Worm (Caenorhabditis elegans) whole organism, young adult: ENCODE results near the gene T16G12.3.

Source experiments
- akir-1 ChIP-seq: fragments of 200-800 bp; sonication (Bioruptor generic); optimal IDR thresholded peaks from 2 replicates; lab custom pipeline; 2018; ENCODE audit warnings: mild to moderate bottlenecking, missing genetic modification characterization, moderate library complexity, missing compliant biosample characterization
- ama-1 ChIP-seq, 3 experiments: fragments of 150-350 bp in 1 of 3; sonication (generic microtip) in 2 of 3; optimal IDR thresholded peaks; 2 replicates each; lab custom pipeline; 2014 to 2018; ENCODE audit warnings: missing biosample characterization in 2 of 3, missing genetic modification characterization in 2 of 3, missing genetic modification reagents in 2 of 3
- attf-3 ChIP-seq: fragments of 200-800 bp; sonication (Bioruptor generic); conservative IDR thresholded peaks from 2 replicates; pipeline ENCODE4 v1.3.6; 2022; ENCODE audit warnings: missing genetic modification reagents, missing genetic modification characterization, missing compliant biosample characterization
- fkh-3 ChIP-seq: sonication (generic microtip); optimal IDR thresholded peaks from 2 replicates; lab custom pipeline; 2016; ENCODE audit warnings: mild to moderate bottlenecking, missing genetic modification characterization, missing compliant biosample characterization
- hmg-20 ChIP-seq: fragments of 200-800 bp; sonication (Bioruptor generic); IDR thresholded peaks from 2 replicates; pipeline ENCODE4 v1.3.6; 2022; ENCODE audit warnings: missing genetic modification reagents, missing genetic modification characterization, missing compliant biosample characterization
- mel-28 ChIP-seq: sonication (generic microtip); optimal IDR thresholded peaks from 2 replicates; lab custom pipeline; 2016; ENCODE audit warnings: borderline replicate concordance, mild to moderate bottlenecking, missing genetic modification characterization, missing compliant biosample characterization
- nhr-90 ChIP-seq: sonication (generic microtip); optimal IDR thresholded peaks from 2 replicates; lab custom pipeline; 2016; ENCODE audit warnings: missing genotype, mild to moderate bottlenecking, missing genetic modification characterization, missing compliant biosample characterization
- pha-4 ChIP-seq: fragments of 150-350 bp; sonication (generic microtip); optimal IDR thresholded peaks from 2 replicates; lab custom pipeline; 2014; ENCODE audit warnings: missing biosample characterization, missing genetic modification reagents, missing genetic modification characterization
- snpc-4 ChIP-seq, 5 experiments: fragments of 150-350 bp in 1 of 5; sonication (generic microtip) in 4 of 5; optimal IDR thresholded peaks; 2 replicates each; lab custom pipeline; 2014 to 2018; ENCODE audit warnings: missing genetic modification characterization in 5 of 5, missing biosample characterization in 3 of 5, antibody characterized with exemption in 2 of 5, mild to moderate bottlenecking in 2 of 5, missing compliant biosample characterization in 2 of 5, missing genotype in 2 of 5, moderate library complexity in 2 of 5, missing genetic modification reagents in 1 of 5
- unc-130 ChIP-seq: sonication (generic microtip); optimal IDR thresholded peaks from 2 replicates; lab custom pipeline; 2016; ENCODE audit warnings: missing genetic modification reagents, missing genetic modification characterization, missing compliant biosample characterization
- unc-62 ChIP-seq: fragments of 150-350 bp; optimal IDR thresholded peaks from 2 replicates; lab custom pipeline; 2014; ENCODE audit warnings: missing biosample characterization, missing genetic modification reagents, missing genetic modification characterization

- TF ChIP-seq nhr-90 (tag; lab: Kevin White, UChicago) (no peak), ama-1 (optimal IDR thresholded peaks at IDR 0.05; lab: Kevin White, UChicago) (no peak), ama-1 (GFP tag; optimal IDR thresholded peaks at IDR 0.05; lab: Kevin White, UChicago) (no peak), unc-62 (no peak), unc-130 (GFP tag; lab: Kevin White, UChicago) (no peak), akir-1 (GFP tag; lab: Kevin White, UChicago) (no peak), pha-4 (tag; lab: Kevin White, UChicago) (no peak), snpc-4 (GFP tag; optimal IDR thresholded peaks at IDR 0.05; lab: Kevin White, UChicago) (no peak), snpc-4 (tag; optimal IDR thresholded peaks at IDR 0.05; lab: Kevin White, UChicago) (no peak), fkh-3 (tag; lab: Kevin White, UChicago) (no peak), hmg-20 (GFP tag; lab: Robert Waterston, UW) (no peak), mel-28 (no peak), attf-3 (GFP tag; lab: Robert Waterston, UW) (no peak)
Observed at ce11 chrIII:10016413-10017051, 33.9 kb upstream of the T16G12.3 start, which contains the start of gene rgs-1.
